Worm (Caenorhabditis elegans) whole organism, L1 larva: ENCODE measurements around the gene npr-10.

Experiments
- blmp-1 ChIP-seq: fragments of 150-350 bp; optimal IDR thresholded peaks from 2 replicates; lab custom pipeline; 2014; ENCODE audit warnings: missing biosample characterization, missing genetic modification characterization
- fos-1 ChIP-seq: fragments of 150-350 bp; optimal IDR thresholded peaks from 2 replicates; lab custom pipeline; 2014; ENCODE audit warnings: missing biosample characterization, missing genetic modification characterization
- jun-1 ChIP-seq: fragments of 150-350 bp; optimal IDR thresholded peaks from 2 replicates; lab custom pipeline; 2014; ENCODE audit warnings: missing biosample characterization, missing genetic modification reagents, missing genetic modification characterization
- lin-39 ChIP-seq: fragments of 150-350 bp; optimal IDR thresholded peaks from 2 replicates; lab custom pipeline; 2014; ENCODE audit warnings: missing biosample characterization, missing genetic modification reagents, missing genetic modification characterization
- nhr-11 ChIP-seq: fragments of 150-350 bp; optimal IDR thresholded peaks from 2 replicates; lab custom pipeline; 2014; ENCODE audit warnings: missing biosample characterization, missing genetic modification characterization
- nhr-12 ChIP-seq: sonication (generic microtip); optimal IDR thresholded peaks from 2 replicates; lab custom pipeline; 2017; ENCODE audit warnings: missing biosample characterization, missing genetic modification characterization
- nhr-28 ChIP-seq: fragments of 150-350 bp; optimal IDR thresholded peaks from 2 replicates; lab custom pipeline; 2014; ENCODE audit warnings: missing biosample characterization, missing genetic modification characterization
- nhr-85 ChIP-seq: sonication (generic microtip); peaks from one replicate; lab custom pipeline; 2016; ENCODE audit warnings: missing genetic modification characterization, inconsistent platforms, missing compliant biosample characterization
- sox-4 ChIP-seq: sonication (generic microtip); optimal IDR thresholded peaks from 2 replicates; lab custom pipeline; 2016; ENCODE audit warnings: missing genetic modification characterization, missing compliant biosample characterization
- unc-62 ChIP-seq: fragments of 150-350 bp; optimal IDR thresholded peaks from 2 replicates; lab custom pipeline; 2014; ENCODE audit warnings: missing biosample characterization, missing genetic modification reagents, missing genetic modification characterization
- zip-4 ChIP-seq: fragments of 200-800 bp; sonication (Bioruptor generic); optimal IDR thresholded peaks from 2 replicates; lab custom pipeline; 2018; ENCODE audit warnings: mild to moderate bottlenecking, missing genetic modification characterization, moderate library complexity, missing compliant biosample characterization

DNA sequence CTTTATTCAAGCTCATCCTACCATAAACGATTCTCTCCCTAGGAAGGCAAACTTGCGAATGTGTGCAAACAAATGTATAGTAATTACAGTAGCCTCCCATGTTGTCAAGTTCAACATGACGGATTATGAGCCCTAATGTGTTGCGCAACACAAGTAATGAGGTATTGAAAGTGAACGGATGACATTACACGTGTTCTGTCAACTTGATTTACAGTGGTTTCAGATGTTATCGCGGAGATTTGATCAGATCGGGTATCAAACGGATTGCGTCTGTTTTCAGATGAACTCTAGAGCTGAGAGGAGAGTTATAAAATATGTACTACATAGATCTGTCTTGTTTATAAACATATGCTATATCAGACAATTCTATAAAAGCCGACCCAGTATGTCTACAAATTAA, 30.2 kb downstream of the npr-10 start:
- no peak for TF ChIP-seq blmp-1 (tag; lab: Kevin White, UChicago)
- no peak for TF ChIP-seq sox-4 (tag; lab: Kevin White, UChicago)
- TF ChIP-seq zip-4 (GFP tag; lab: Kevin White, UChicago) = no peak
- no peak for TF ChIP-seq nhr-28 (tag; lab: Kevin White, UChicago)
- TF ChIP-seq nhr-11 = no peak
- TF ChIP-seq nhr-85 (tag; lab: Kevin White, UChicago) = peak; percentile 67
- TF ChIP-seq lin-39 = no peak
- no peak for TF ChIP-seq jun-1 (tag; lab: Kevin White, UChicago)
- TF ChIP-seq fos-1 = no peak
- no peak for TF ChIP-seq nhr-12 (tag; lab: Kevin White, UChicago)
- no peak for TF ChIP-seq unc-62
